Worm (Caenorhabditis elegans): Measurements from ENCODE around the gene R12B2.6.

The R12B2.6 gene

ce11 chrIII:5876140-5876675, 42.3 kb upstream of the R12B2.6 start, which contains the start of gene aldo-2:
Gene aldo-2 (minus strand): TSS chrIII:5876625.
- TF ChIP-seq aly-1 (tag; optimal IDR thresholded peaks at IDR 0.05) (no peak), sea-1 (GFP tag; conservative IDR thresholded peaks at IDR 0.05) (no peak)

- no peak for TF ChIP-seq sea-1 (GFP tag; conservative IDR thresholded peaks at IDR 0.05)
- TF ChIP-seq ets-7 (tag; optimal IDR thresholded peaks at IDR 0.05) = no peak
- no peak for TF ChIP-seq scrt-1 (GFP tag; IDR thresholded peaks at IDR 0.05)
- TF ChIP-seq flt-1 (GFP tag; IDR thresholded peaks at IDR 0.05) = no peak
- TF ChIP-seq B0310.2 (tag; optimal IDR thresholded peaks at IDR 0.05) = no peak
- TF ChIP-seq ama-1 (optimal IDR thresholded peaks at IDR 0.05) = no peak
- TF ChIP-seq ceh-36 (tag; optimal IDR thresholded peaks at IDR 0.05) = no peak
- TF ChIP-seq tra-4 (tag; optimal IDR thresholded peaks at IDR 0.05) = no peak
- no peak for TF ChIP-seq hnd-1 (tag; optimal IDR thresholded peaks at IDR 0.05)
- TF ChIP-seq tbx-37 (GFP tag; conservative IDR thresholded peaks at IDR 0.05) = no peak
- TF ChIP-seq pes-1 (GFP tag; IDR thresholded peaks at IDR 0.05) = no peak
- TF ChIP-seq F13C5.2 (tag; optimal IDR thresholded peaks at IDR 0.05) = no peak
- TF ChIP-seq tbx-11 (GFP tag; IDR thresholded peaks at IDR 0.05) = no peak
- TF ChIP-seq hmg-4 (GFP tag; optimal IDR thresholded peaks at IDR 0.05) = no peak
- TF ChIP-seq hmbx-1 (tag; optimal IDR thresholded peaks at IDR 0.05) = no peak
- TF ChIP-seq aly-1 (tag; optimal IDR thresholded peaks at IDR 0.05) = no peak
- no peak for TF ChIP-seq ceh-13 (GFP tag; optimal IDR thresholded peaks at IDR 0.05)
These were observed 41.8 kb upstream of the R12B2.6 start for ce11 chrIII:5875705-5876104.

ce11 chrIII:5875418-5875702, 41.4 kb upstream of the R12B2.6 start:
- TF ChIP-seq ceh-36 (tag; optimal IDR thresholded peaks at IDR 0.05) = no peak
- no peak for TF ChIP-seq sea-1 (GFP tag; conservative IDR thresholded peaks at IDR 0.05)
- no peak for TF ChIP-seq F13C5.2 (tag; optimal IDR thresholded peaks at IDR 0.05)
- TF ChIP-seq hmg-4 (GFP tag; optimal IDR thresholded peaks at IDR 0.05) = no peak
- no peak for TF ChIP-seq aly-1 (tag; optimal IDR thresholded peaks at IDR 0.05)
- no peak for TF ChIP-seq tbx-11 (GFP tag; IDR thresholded peaks at IDR 0.05)
- no peak for TF ChIP-seq hnd-1 (tag; optimal IDR thresholded peaks at IDR 0.05)
- no peak for TF ChIP-seq ceh-13 (GFP tag; optimal IDR thresholded peaks at IDR 0.05)
- no peak for TF ChIP-seq ama-1 (optimal IDR thresholded peaks at IDR 0.05)
- TF ChIP-seq ets-7 (tag; optimal IDR thresholded peaks at IDR 0.05) = no peak

- no peak for TF ChIP-seq tbx-37 (GFP tag; conservative IDR thresholded peaks at IDR 0.05)
- no peak for TF ChIP-seq hmbx-1 (tag; optimal IDR thresholded peaks at IDR 0.05)
- TF ChIP-seq tra-4 (tag; optimal IDR thresholded peaks at IDR 0.05) = no peak
- no peak for TF ChIP-seq aly-1 (tag; optimal IDR thresholded peaks at IDR 0.05)
- TF ChIP-seq flt-1 (GFP tag; IDR thresholded peaks at IDR 0.05) = no peak
- TF ChIP-seq scrt-1 (GFP tag; IDR thresholded peaks at IDR 0.05) = no peak
These were observed 40.9 kb upstream of the R12B2.6 start for ce11 chrIII:5874664-5875417.

ce11 chrIII:5874263-5874662, 40.3 kb upstream of the R12B2.6 start:
- TF ChIP-seq hmg-4 (GFP tag; optimal IDR thresholded peaks at IDR 0.05) (no peak), tbx-11 (GFP tag; IDR thresholded peaks at IDR 0.05) (no peak), sea-1 (GFP tag; conservative IDR thresholded peaks at IDR 0.05) (no peak), hmbx-1 (tag; optimal IDR thresholded peaks at IDR 0.05) (no peak), B0310.2 (tag; optimal IDR thresholded peaks at IDR 0.05) (no peak), scrt-1 (GFP tag; IDR thresholded peaks at IDR 0.05) (no peak), F13C5.2 (tag; optimal IDR thresholded peaks at IDR 0.05) (no peak), ets-7 (tag; optimal IDR thresholded peaks at IDR 0.05) (no peak), flt-1 (GFP tag; IDR thresholded peaks at IDR 0.05) (no peak), hnd-1 (tag; optimal IDR thresholded peaks at IDR 0.05) (no peak), pes-1 (GFP tag; IDR thresholded peaks at IDR 0.05) (no peak), aly-1 (tag; optimal IDR thresholded peaks at IDR 0.05) (no peak), tra-4 (tag; optimal IDR thresholded peaks at IDR 0.05) (no peak), tbx-37 (GFP tag; conservative IDR thresholded peaks at IDR 0.05) (no peak), ceh-36 (tag; optimal IDR thresholded peaks at IDR 0.05) (no peak), ama-1 (optimal IDR thresholded peaks at IDR 0.05) (no peak), ceh-13 (GFP tag; optimal IDR thresholded peaks at IDR 0.05) (no peak)

- TF ChIP-seq ceh-36 (tag; optimal IDR thresholded peaks at IDR 0.05) = no peak
- TF ChIP-seq hmbx-1 (tag; optimal IDR thresholded peaks at IDR 0.05) = no peak
- no peak for TF ChIP-seq sea-1 (GFP tag; conservative IDR thresholded peaks at IDR 0.05)
- no peak for TF ChIP-seq hmg-4 (GFP tag; optimal IDR thresholded peaks at IDR 0.05)
- TF ChIP-seq tra-4 (tag; optimal IDR thresholded peaks at IDR 0.05) = no peak
- no peak for TF ChIP-seq ets-7 (tag; optimal IDR thresholded peaks at IDR 0.05)
- no peak for TF ChIP-seq ama-1 (optimal IDR thresholded peaks at IDR 0.05)
- TF ChIP-seq tbx-37 (GFP tag; conservative IDR thresholded peaks at IDR 0.05) = no peak
- TF ChIP-seq F13C5.2 (tag; optimal IDR thresholded peaks at IDR 0.05) = no peak
- TF ChIP-seq pes-1 (GFP tag; IDR thresholded peaks at IDR 0.05) = no peak
- TF ChIP-seq aly-1 (tag; optimal IDR thresholded peaks at IDR 0.05) = no peak
- TF ChIP-seq scrt-1 (GFP tag; IDR thresholded peaks at IDR 0.05) = no peak
- no peak for TF ChIP-seq tbx-11 (GFP tag; IDR thresholded peaks at IDR 0.05)
- no peak for TF ChIP-seq flt-1 (GFP tag; IDR thresholded peaks at IDR 0.05)
- no peak for TF ChIP-seq hnd-1 (tag; optimal IDR thresholded peaks at IDR 0.05)
These were observed 38.3 kb upstream of the R12B2.6 start for ce11 chrIII:5872288-5872687.

- TF ChIP-seq pes-1 (GFP tag; IDR thresholded peaks at IDR 0.05) (peak; percentile 53; the same call in 1 of the 2 replicates), tbx-11 (GFP tag; IDR thresholded peaks at IDR 0.05) (no peak), ama-1 (optimal IDR thresholded peaks at IDR 0.05) (no peak), tbx-37 (GFP tag; conservative IDR thresholded peaks at IDR 0.05) (peak; percentile 66; the same call in 1 of the 2 replicates)
These were observed 37.8 kb upstream of the R12B2.6 start, which contains the start of the genes F01F1.11 and F01F1.3 for ce11 chrIII:5871760-5872159. Gene F01F1.11 (minus strand): TSS chrIII:5871877. Gene F01F1.3 (plus strand): TSS chrIII:5871938.
